Fruit fly (Drosophila melanogaster) whole organism, prepupa: Measurements from ENCODE around the gene dock.

ENCODE experiments used
- Blimp-1 ChIP-seq: fragments of 200-800 bp; sonication (Bioruptor generic); optimal IDR thresholded peaks from 3 replicates; lab custom pipeline; 2017; ENCODE audit warnings: missing biosample characterization, missing genetic modification characterization, mild to moderate bottlenecking, moderate library complexity, missing genetic modification reagents
- CG10631 ChIP-seq: fragments of 200-800 bp; sonication (Bioruptor generic); optimal IDR thresholded peaks from 2 replicates; lab custom pipeline; 2016; ENCODE audit warnings: missing biosample characterization, missing genetic modification characterization
- CG11294 ChIP-seq: fragments of 200-800 bp; sonication (Bioruptor generic); IDR thresholded peaks from 2 replicates; pipeline ENCODE4 v1.3.6; 2022; ENCODE audit warnings: missing biosample characterization, missing genetic modification characterization
- CG15336 ChIP-seq: fragments of 200-800 bp; sonication (Bioruptor generic); IDR thresholded peaks from 2 replicates; pipeline ENCODE4 v1.3.6; 2022; ENCODE audit warnings: missing biosample characterization, missing genetic modification characterization
- CG1621 ChIP-seq: fragments of 200-800 bp; sonication (Bioruptor generic); optimal IDR thresholded peaks from 3 replicates; lab custom pipeline; 2018; ENCODE audit warnings: missing biosample characterization, mild to moderate bottlenecking, missing genetic modification characterization
- CG16779 ChIP-seq: fragments of 200-800 bp; sonication (Bioruptor generic); optimal IDR thresholded peaks from 3 replicates; lab custom pipeline; 2017; ENCODE audit warnings: missing biosample characterization, mild to moderate bottlenecking, missing genetic modification characterization
- CG31627 ChIP-seq: fragments of 200-800 bp; sonication (Bioruptor generic); optimal IDR thresholded peaks from 3 replicates; lab custom pipeline; 2016; ENCODE audit warnings: missing biosample characterization, missing genetic modification characterization
- CG32006 ChIP-seq: fragments of 200-800 bp; sonication (Bioruptor generic); optimal IDR thresholded peaks from 3 replicates; lab custom pipeline; 2017; ENCODE audit warnings: missing biosample characterization, mild to moderate bottlenecking, missing genetic modification characterization
- CG34406 ChIP-seq: fragments of 200-800 bp; sonication (Bioruptor generic); optimal IDR thresholded peaks from 3 replicates; lab custom pipeline; 2016; ENCODE audit warnings: missing biosample characterization, missing genetic modification characterization
- CG3919 ChIP-seq: fragments of 200-800 bp; sonication (Bioruptor generic); optimal IDR thresholded peaks from 3 replicates; lab custom pipeline; 2016; ENCODE audit warnings: missing biosample characterization, missing genetic modification characterization
- CG6792 ChIP-seq: fragments of 200-800 bp; sonication (Bioruptor generic); optimal IDR thresholded peaks from 3 replicates; lab custom pipeline; 2016; ENCODE audit warnings: missing biosample characterization, missing genetic modification characterization
- CG6854 ChIP-seq: fragments of 200-800 bp; sonication (Bioruptor generic); optimal IDR thresholded peaks from 2 replicates; lab custom pipeline; 2017; ENCODE audit warnings: missing biosample characterization, mild to moderate bottlenecking, missing genetic modification characterization
- CG7368 ChIP-seq: fragments of 200-800 bp; sonication (Bioruptor generic); optimal IDR thresholded peaks from 3 replicates; lab custom pipeline; 2016; ENCODE audit warnings: missing biosample characterization, missing genetic modification characterization
- CG8319 ChIP-seq: fragments of 200-800 bp; sonication (Bioruptor generic); optimal IDR thresholded peaks from 3 replicates; lab custom pipeline; 2016; ENCODE audit warnings: missing biosample characterization, missing genetic modification characterization
- CG8632 ChIP-seq: fragments of 200-800 bp; sonication (Bioruptor generic); optimal IDR thresholded peaks from 3 replicates; lab custom pipeline; 2016; ENCODE audit warnings: missing biosample characterization, missing genetic modification characterization
- CG9139 ChIP-seq: fragments of 200-800 bp; sonication (Bioruptor generic); optimal IDR thresholded peaks from 3 replicates; lab custom pipeline; 2017; ENCODE audit warnings: missing biosample characterization, mild to moderate bottlenecking, missing genetic modification characterization
- Eip75B ChIP-seq: fragments of 200-800 bp; sonication (Bioruptor generic); optimal IDR thresholded peaks from 3 replicates; lab custom pipeline; 2016; ENCODE audit warnings: missing biosample characterization, missing genetic modification characterization
- Eip78C ChIP-seq: fragments of 200-800 bp; sonication (Bioruptor generic); peaks from one replicate; lab custom pipeline; 2016; ENCODE audit warnings: missing biosample characterization, missing genetic modification characterization
- Eip93F ChIP-seq: fragments of 200-800 bp; sonication (Bioruptor generic); optimal IDR thresholded peaks from 2 replicates; lab custom pipeline; 2016; ENCODE audit warnings: missing biosample characterization, mild to moderate bottlenecking, missing genetic modification characterization
- Ets96B ChIP-seq: fragments of 200-800 bp; optimal IDR thresholded peaks from 2 replicates; lab custom pipeline; 2019; ENCODE audit warnings: missing biosample characterization, mild to moderate bottlenecking, missing genetic modification characterization, moderate library complexity
- Hr38 ChIP-seq: sonication (Bioruptor generic); optimal IDR thresholded peaks from 2 replicates; lab custom pipeline; 2016; ENCODE audit warnings: missing biosample characterization, missing genetic modification characterization
- Lpt ChIP-seq: fragments of 200-800 bp; sonication (Bioruptor generic); optimal IDR thresholded peaks from 3 replicates; lab custom pipeline; 2016; ENCODE audit warnings: missing biosample characterization, missing genetic modification characterization
- Met ChIP-seq: fragments of 200-800 bp; sonication (Bioruptor generic); optimal IDR thresholded peaks from 3 replicates; lab custom pipeline; 2016; ENCODE audit warnings: missing biosample characterization, missing genetic modification characterization
- OdsH ChIP-seq: fragments of 200-800 bp; sonication (Bioruptor generic); optimal IDR thresholded peaks from 3 replicates; lab custom pipeline; 2016; ENCODE audit warnings: missing biosample characterization, missing genetic modification characterization
- Smox ChIP-seq: fragments of 200-800 bp; sonication (Bioruptor generic); optimal IDR thresholded peaks from 3 replicates; lab custom pipeline; 2016; ENCODE audit warnings: missing biosample characterization, missing genetic modification characterization
- Sox102F ChIP-seq: fragments of 200-800 bp; sonication (Bioruptor generic); optimal IDR thresholded peaks from 2 replicates; lab custom pipeline; 2016; ENCODE audit warnings: missing biosample characterization, mild to moderate bottlenecking, missing genetic modification characterization
- Sox14 ChIP-seq: fragments of 200-800 bp; sonication (Bioruptor generic); optimal IDR thresholded peaks from 3 replicates; lab custom pipeline; 2016; ENCODE audit warnings: missing biosample characterization, missing genetic modification characterization
- Sox15 ChIP-seq: fragments of 200-800 bp; sonication (Bioruptor generic); optimal IDR thresholded peaks from 3 replicates; lab custom pipeline; 2016; ENCODE audit warnings: missing biosample characterization, missing genetic modification characterization
- acj6 ChIP-seq: fragments of 200-800 bp; sonication (Bioruptor generic); optimal IDR thresholded peaks from 3 replicates; lab custom pipeline; 2016; ENCODE audit warnings: missing biosample characterization, missing genetic modification characterization
- cyc ChIP-seq: fragments of 200-800 bp; sonication (Bioruptor generic); optimal IDR thresholded peaks from 3 replicates; lab custom pipeline; 2016; ENCODE audit warnings: missing biosample characterization, missing genetic modification characterization
- eg ChIP-seq: fragments of 200-800 bp; sonication (Bioruptor generic); IDR thresholded peaks from 3 replicates; pipeline ENCODE4 v1.3.6; 2022; ENCODE audit warnings: missing biosample characterization, missing genetic modification characterization
- esn ChIP-seq: fragments of 200-800 bp; sonication (Bioruptor generic); optimal IDR thresholded peaks from 2 replicates; lab custom pipeline; 2016; ENCODE audit warnings: missing biosample characterization, mild to moderate bottlenecking, missing genetic modification characterization, moderate library complexity
- fkh ChIP-seq: fragments of 200-800 bp; sonication (Bioruptor generic); optimal IDR thresholded peaks from 3 replicates; lab custom pipeline; 2017; ENCODE audit warnings: missing biosample characterization, mild to moderate bottlenecking, missing genetic modification characterization, moderate library complexity
- lz ChIP-seq: fragments of 200-800 bp; sonication (Bioruptor generic); optimal IDR thresholded peaks from 3 replicates; lab custom pipeline; 2016; ENCODE audit warnings: missing biosample characterization, missing genetic modification characterization
- net ChIP-seq: fragments of 200-800 bp; sonication (Bioruptor generic); optimal IDR thresholded peaks from 3 replicates; lab custom pipeline; 2016; ENCODE audit warnings: missing biosample characterization, missing genetic modification characterization
- pdm3 ChIP-seq: fragments of 200-800 bp; sonication (Bioruptor generic); optimal IDR thresholded peaks from 3 replicates; lab custom pipeline; 2016; ENCODE audit warnings: missing biosample characterization, missing genetic modification characterization
- salr ChIP-seq, 2 experiments: fragments of 200-800 bp; sonication (Bioruptor generic); optimal IDR thresholded peaks; 3 replicates each; lab custom pipeline; 2016 to 2018; ENCODE audit warnings: missing biosample characterization in 2 of 2, missing genetic modification characterization in 2 of 2, mild to moderate bottlenecking in 1 of 2
- spab ChIP-seq: fragments of 200-800 bp; sonication (Bioruptor generic); optimal IDR thresholded peaks from 2 replicates; lab custom pipeline; 2017; ENCODE audit warnings: missing biosample characterization, mild to moderate bottlenecking, missing genetic modification characterization, missing genetic modification reagents
- ss ChIP-seq, 2 experiments: fragments of 200-800 bp; sonication (Bioruptor generic); optimal IDR thresholded peaks; 2 replicates in 1 of 2; 3 replicates in 1 of 2; lab custom pipeline; 2017 to 2018; ENCODE audit warnings: mild to moderate bottlenecking in 2 of 2, missing biosample characterization in 2 of 2, missing genetic modification characterization in 2 of 2, moderate library complexity in 1 of 2
- svp ChIP-seq: fragments of 200-800 bp; sonication (Bioruptor generic); peaks from one replicate; lab custom pipeline; 2016; ENCODE audit warnings: missing biosample characterization, missing genetic modification characterization
- topi ChIP-seq: fragments of 200-800 bp; sonication (Bioruptor generic); optimal IDR thresholded peaks from 3 replicates; lab custom pipeline; 2016; ENCODE audit warnings: missing biosample characterization, missing genetic modification characterization
- vri ChIP-seq: fragments of 200-800 bp; sonication (Bioruptor generic); optimal IDR thresholded peaks from 3 replicates; lab custom pipeline; 2016; ENCODE audit warnings: missing biosample characterization, mild to moderate bottlenecking, missing genetic modification characterization

Gene dock

DNA sequence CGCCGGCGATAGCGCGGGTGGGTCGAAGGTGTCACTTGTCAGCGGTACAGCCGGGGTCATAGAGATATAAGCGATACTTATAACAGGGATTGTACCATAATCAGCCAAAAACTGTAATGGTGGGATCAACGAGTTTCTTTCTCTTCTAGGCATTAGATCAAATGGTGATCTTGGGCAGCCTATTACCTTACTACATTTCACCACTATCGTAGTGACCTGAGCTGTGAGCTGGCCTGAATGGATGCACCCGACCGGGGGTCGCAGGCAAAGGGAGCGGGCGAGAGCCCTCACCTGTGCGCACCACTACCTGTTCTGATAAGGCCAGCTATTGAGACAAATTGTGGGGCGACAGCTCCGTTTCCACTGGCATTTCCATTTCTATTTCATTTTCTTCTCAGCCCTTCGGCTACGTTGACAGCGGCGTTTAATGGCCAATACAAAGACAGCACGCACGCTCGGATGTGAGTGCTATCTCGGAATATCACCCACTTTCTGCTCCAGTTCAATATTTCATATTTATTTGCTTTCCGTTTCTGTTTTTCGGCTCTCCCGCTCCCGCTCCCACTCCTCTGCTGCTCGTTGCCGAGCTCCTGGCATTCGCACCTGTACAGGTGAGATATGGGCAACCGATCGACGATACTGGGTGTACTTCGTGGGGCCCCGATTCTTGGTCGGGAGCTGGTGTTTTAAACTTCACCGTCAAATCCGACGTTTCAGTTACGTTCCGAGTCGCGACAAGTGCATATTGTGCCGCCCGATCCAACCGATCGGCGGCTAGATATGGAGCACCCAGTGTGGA lies 31.1 kb downstream of the dock start (continued):
- TF ChIP-seq CG8319 (GFP tag; lab: Kevin White, UChicago) (peak; percentile 4), Blimp-1 (no peak), CG16779 (tag; lab: Kevin White, UChicago) (no peak), lz (peak; percentile 1), CG10631 (GFP tag; lab: Kevin White, UChicago) (peak; percentile 23), Lpt (GFP tag; lab: Kevin White, UChicago) (peak; percentile 14), acj6 (GFP tag; lab: Kevin White, UChicago) (peak; percentile 29), CG15336 (0 out of 2 replicates have a peak, but pooled peaks have one; percentile 35), CG3919 (GFP tag; lab: Kevin White, UChicago) (peak; percentile 47), CG8632 (GFP tag; lab: Kevin White, UChicago) (peak; percentile 37), Smox (GFP tag; lab: Kevin White, UChicago) (no peak), ss (GFP tag; optimal IDR thresholded peaks at IDR 0.05; lab: Kevin White, UChicago) (no peak), Hr38 (GFP tag; lab: Kevin White, UChicago) (no peak), net (GFP tag; lab: Kevin White, UChicago) (peak; percentile 5), Eip75B (GFP tag; lab: Kevin White, UChicago) (peak; percentile 26), cyc (GFP tag; lab: Kevin White, UChicago) (peak; percentile 16)

- TF ChIP-seq CG11294 (GFP tag; lab: Robert Waterston, UW), result no peak
- no peak for TF ChIP-seq CG15336
- peak; percentile 57 for TF ChIP-seq esn (GFP tag; lab: Kevin White, UChicago)
- peak; percentile 29 for TF ChIP-seq Sox102F (GFP tag; lab: Kevin White, UChicago)
- TF ChIP-seq Eip93F (GFP tag; lab: Kevin White, UChicago), result no peak
- no peak for TF ChIP-seq Sox15
- peak; percentile 11 for TF ChIP-seq CG3919 (GFP tag; lab: Kevin White, UChicago)
- no peak for TF ChIP-seq acj6 (GFP tag; lab: Kevin White, UChicago)
- TF ChIP-seq CG16779 (tag; lab: Kevin White, UChicago), result peak; percentile 8
- TF ChIP-seq CG10631 (GFP tag; lab: Kevin White, UChicago), result peak; percentile 13
- TF ChIP-seq CG6792 (GFP tag; lab: Kevin White, UChicago), result peak; percentile 40
- no peak for TF ChIP-seq CG6854 (GFP tag; lab: Kevin White, UChicago)
- peak; percentile 56 for TF ChIP-seq OdsH (GFP tag; lab: Kevin White, UChicago)
- TF ChIP-seq Sox14 (GFP tag; lab: Kevin White, UChicago), result peak; percentile 24
- TF ChIP-seq spab (GFP tag; lab: Kevin White, UChicago), result no peak
- TF ChIP-seq svp (GFP tag; lab: Kevin White, UChicago), result peak; percentile 60
- TF ChIP-seq Ets96B (tag; lab: Kevin White, UChicago), result no peak
- peak; percentile 38 for TF ChIP-seq Eip78C (GFP tag; lab: Kevin White, UChicago)
- peak; percentile 43 for TF ChIP-seq CG31627 (GFP tag; lab: Kevin White, UChicago)
- TF ChIP-seq CG9139 (GFP tag; lab: Kevin White, UChicago), result no peak
- peak; percentile 7 for TF ChIP-seq Met
- TF ChIP-seq topi (GFP tag; lab: Kevin White, UChicago), result no peak
- peak; percentile 39 for TF ChIP-seq pdm3
- TF ChIP-seq vri (GFP tag; lab: Kevin White, UChicago), result peak; percentile 45
- no peak for TF ChIP-seq salr (GFP tag; optimal IDR thresholded peaks at IDR 0.05; lab: Kevin White, UChicago)
- TF ChIP-seq fkh, result no peak
- TF ChIP-seq CG1621, result no peak
- TF ChIP-seq CG34406 (GFP tag; lab: Kevin White, UChicago), result no peak
- TF ChIP-seq Eip75B (GFP tag; lab: Kevin White, UChicago), result peak; percentile 39
- TF ChIP-seq CG7368, result peak; percentile 14
- TF ChIP-seq CG32006 (GFP tag; lab: Kevin White, UChicago), result no peak
- TF ChIP-seq eg (GFP tag; lab: Robert Waterston, UW), result 0 out of 3 replicates have a peak, but pooled peaks have one; percentile 34
These were observed 32.2 kb downstream of the dock start for dm6 chr2L:857897-858517.
